Worm (Caenorhabditis elegans): Measurements from ENCODE around the gene eif-2Bepsilon.
A peak's percentile ranks its signal among the peaks of the same experiment; 100 is the strongest.

eif-2Bepsilon gene

ce11 chrII:8630088-8630487 lies 31.6 kb upstream of the eif-2Bepsilon start, which contains the start of gene T22C8.6:
TSS of gene T22C8.6 (minus strand) at chrII:8630281.
- TF ChIP-seq sdz-38 (tag; optimal IDR thresholded peaks at IDR 0.05) = no peak
- TF ChIP-seq nfyb-1 (GFP tag; IDR thresholded peaks at IDR 0.05) = no peak
- no peak for TF ChIP-seq Y53F4B.3 (GFP tag; IDR thresholded peaks at IDR 0.05)
- no peak for TF ChIP-seq lir-1 (GFP tag; conservative IDR thresholded peaks at IDR 0.05)
- TF ChIP-seq K11D2.4 (GFP tag; IDR thresholded peaks at IDR 0.05) = no peak
- TF ChIP-seq F33H1.4 (GFP tag; IDR thresholded peaks at IDR 0.05) = no peak
- TF ChIP-seq unc-62 (GFP tag; optimal IDR thresholded peaks at IDR 0.05) = no peak
- TF ChIP-seq lin-40 (tag; optimal IDR thresholded peaks at IDR 0.05) = no peak
- no peak for TF ChIP-seq egl-18 (GFP tag; IDR thresholded peaks at IDR 0.05)
- TF ChIP-seq zfh-2 (GFP tag; conservative IDR thresholded peaks at IDR 0.05) = no peak
- TF ChIP-seq efl-1 (GFP tag; optimal IDR thresholded peaks at IDR 0.05) = no peak
- no peak for TF ChIP-seq lag-1 (GFP tag; IDR thresholded peaks at IDR 0.05)
- no peak for TF ChIP-seq F55B11.4 (tag; optimal IDR thresholded peaks at IDR 0.05; ENCODE audit: borderline replicate concordance, insufficient read depth)
- TF ChIP-seq die-1 (tag; optimal IDR thresholded peaks at IDR 0.05) = no peak
- no peak for TF ChIP-seq pha-4 (tag; optimal IDR thresholded peaks at IDR 0.05)
- no peak for TF ChIP-seq egl-44 (GFP tag; IDR thresholded peaks at IDR 0.05)

ce11 chrII:8631766-8632165 lies 29.9 kb upstream of the eif-2Bepsilon start:
- no peak for TF ChIP-seq ceh-100 (GFP tag; IDR thresholded peaks at IDR 0.05)
- no peak for TF ChIP-seq lir-1 (GFP tag; conservative IDR thresholded peaks at IDR 0.05)
- TF ChIP-seq attf-5 (GFP tag; optimal IDR thresholded peaks at IDR 0.05) = no peak
- TF ChIP-seq hlh-12 (tag; optimal IDR thresholded peaks at IDR 0.05) = no peak
- TF ChIP-seq snpc-1.3 (tag; optimal IDR thresholded peaks at IDR 0.05; ENCODE audit: insufficient read depth) = peak; percentile 37
- TF ChIP-seq F57A8.1 (GFP tag; optimal IDR thresholded peaks at IDR 0.05) = no peak
- TF ChIP-seq nfya-2 (GFP tag; IDR thresholded peaks at IDR 0.05) = no peak
- 0 out of 2 replicates have a peak, but pooled peaks have one; percentile 60 for TF ChIP-seq lin-26 (GFP tag; IDR thresholded peaks at IDR 0.05)
- TF ChIP-seq let-526 (GFP tag; IDR thresholded peaks at IDR 0.05) = no peak
- TF ChIP-seq snpc-1.1 (tag; optimal IDR thresholded peaks at IDR 0.05; ENCODE audit: insufficient read depth) = no peak
- TF ChIP-seq F33H1.4 (GFP tag; IDR thresholded peaks at IDR 0.05) = no peak; the same call in 1 of the 2 replicates
- no peak for TF ChIP-seq mes-4 (tag; optimal IDR thresholded peaks at IDR 0.05)
- TF ChIP-seq egrh-3 (GFP tag; IDR thresholded peaks at IDR 0.05) = no peak
- no peak for TF ChIP-seq B0019.2 (GFP tag; conservative IDR thresholded peaks at IDR 0.05)
- TF ChIP-seq B0261.1 (tag; optimal IDR thresholded peaks at IDR 0.05) = peak; percentile 56
- TF ChIP-seq dox-1 (GFP tag; IDR thresholded peaks at IDR 0.05) = no peak
- TF ChIP-seq snpc-3.4 (tag; optimal IDR thresholded peaks at IDR 0.05) = no peak
- no peak for TF ChIP-seq atf-7 (tag; optimal IDR thresholded peaks at IDR 0.05)
- no peak for TF ChIP-seq ceh-40 (GFP tag; IDR thresholded peaks at IDR 0.05)
- TF ChIP-seq D2030.7 (GFP tag; IDR thresholded peaks at IDR 0.05) = 0 out of 2 replicates have a peak, but pooled peaks have one; percentile 18
- no peak for TF ChIP-seq Y56A3A.18 (GFP tag; IDR thresholded peaks at IDR 0.05)
- no peak for TF ChIP-seq F23B12.7 (tag; optimal IDR thresholded peaks at IDR 0.05; ENCODE audit: insufficient read depth)
- no peak for TF ChIP-seq lin-54 (GFP tag; optimal IDR thresholded peaks at IDR 0.05)
- TF ChIP-seq ZK185.1 (tag; optimal IDR thresholded peaks at IDR 0.05; ENCODE audit: poor library complexity, severe bottlenecking) = no peak
- no peak for TF ChIP-seq madf-3 (GFP tag; IDR thresholded peaks at IDR 0.05)
- TF ChIP-seq ztf-3 (GFP tag; optimal IDR thresholded peaks at IDR 0.05) = no peak
- TF ChIP-seq pha-4 (tag; optimal IDR thresholded peaks at IDR 0.05) = no peak
- no peak for TF ChIP-seq ccch-3 (GFP tag; optimal IDR thresholded peaks at IDR 0.05)
- no peak for TF ChIP-seq F22D6.2 (tag; optimal IDR thresholded peaks at IDR 0.05)
- TF ChIP-seq ztf-18 (tag; optimal IDR thresholded peaks at IDR 0.05) = no peak
- TF ChIP-seq mcd-1 (GFP tag; IDR thresholded peaks at IDR 0.05) = no peak
- no peak for TF ChIP-seq madf-8 (GFP tag; conservative IDR thresholded peaks at IDR 0.05)
- TF ChIP-seq lsy-27 (tag; optimal IDR thresholded peaks at IDR 0.05; ENCODE audit: borderline replicate concordance, insufficient read depth) = no peak
- TF ChIP-seq B0336.3 (GFP tag; IDR thresholded peaks at IDR 0.05) = no peak

Measured in whole organism, young adult.